Worm (Caenorhabditis elegans): ENCODE measurements around the gene R09H10.6.

ce11 chrIV:10599983-10600382 is 8.4 kb upstream of the R09H10.6 start, which contains the start of gene R09H10.1:
- TF ChIP-seq ctbp-1 (GFP tag; IDR thresholded peaks at IDR 0.05) (no peak), ztf-11 (tag; optimal IDR thresholded peaks at IDR 0.05) (no peak), nhr-11 (tag; optimal IDR thresholded peaks at IDR 0.05) (no peak), php-3 (GFP tag; IDR thresholded peaks at IDR 0.05) (no peak), ZK546.5 (tag; optimal IDR thresholded peaks at IDR 0.05) (no peak), hlh-30 (tag; optimal IDR thresholded peaks at IDR 0.05; ENCODE audit: insufficient read depth) (no peak), vab-7 (GFP tag; IDR thresholded peaks at IDR 0.05) (no peak), ceh-28 (tag; optimal IDR thresholded peaks at IDR 0.05) (no peak)
